2 fruit fly cellular contexts compared by ENCODE assay signal in the genomic region with DNA sequence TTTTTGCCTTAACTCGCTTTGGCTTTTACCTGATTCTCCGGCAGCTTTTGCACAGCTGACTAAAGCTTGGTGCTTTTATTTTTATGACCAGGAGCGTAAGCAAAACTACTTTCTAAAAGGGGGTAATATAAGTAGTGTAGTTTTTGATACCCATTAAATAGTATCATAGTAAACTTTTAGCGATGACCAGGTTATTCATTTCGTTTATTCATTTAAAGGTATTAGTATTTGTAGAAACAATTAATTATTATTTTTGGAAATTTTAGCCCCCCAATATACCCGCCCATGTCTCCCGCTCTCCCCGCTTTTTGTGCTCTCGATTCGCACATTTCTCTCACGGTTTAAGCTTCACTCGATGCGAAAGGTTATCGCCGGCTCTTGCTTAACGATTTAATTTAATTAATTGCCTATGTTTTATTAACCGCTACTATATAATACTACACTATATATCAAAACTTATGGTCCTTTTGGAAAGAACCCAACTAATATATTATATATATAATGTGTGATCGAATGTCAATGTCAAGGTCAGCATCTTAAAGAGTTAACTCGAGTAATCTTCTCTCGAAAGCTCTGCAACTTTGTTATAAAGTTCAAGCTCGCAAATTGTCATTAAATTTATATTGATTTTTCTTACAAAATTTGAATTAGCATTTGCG.
TF ChIP-seq lines count a peak whose summit lies in the region.

A gene (minus strand): TSS at position 61 of the 659 bp plus-strand sequence.

TF ChIP-seq in whole organism, embryonic, 481 proteins besides CTCF, POLR2A, EP300 and RAD21 (continued from another document and continues in another):
- TF ChIP-seq sim (GFP tag; IDR thresholded peaks at IDR 0.05; lab: Robert Waterston, UW) (peak; percentile 29; the same call in 1 of the 2 replicates), sens (GFP tag; lab: Kevin White, UChicago) (peak; percentile 90), CG8281 (tag; optimal IDR thresholded peaks at IDR 0.05; lab: Kevin White, UChicago) (peak; percentile 54), fd102C (GFP tag; optimal IDR thresholded peaks at IDR 0.05; lab: Kevin White, UChicago) (no peak), Sry-δ (GFP tag; optimal IDR thresholded peaks at IDR 0.05; lab: Kevin White, UChicago) (peak; percentile 26), vnd (GFP tag; IDR thresholded peaks at IDR 0.05; lab: Robert Waterston, UW; ENCODE audit: partially characterized antibody) (no peak), chif (GFP tag; optimal IDR thresholded peaks at IDR 0.05; lab: Kevin White, UChicago) (peak; percentile 57 to 58), vfl (GFP tag; optimal IDR thresholded peaks at IDR 0.05; lab: Kevin White, UChicago) (peak; percentile 82), rib (GFP tag; IDR thresholded peaks at IDR 0.05; lab: Robert Waterston, UW) (peak; percentile 84), CG15514 (GFP tag; optimal IDR thresholded peaks at IDR 0.05; lab: Kevin White, UChicago) (peak; percentile 85), pho (GFP tag; optimal IDR thresholded peaks at IDR 0.05; lab: Kevin White, UChicago) (peak; percentile 83), ken (GFP tag; IDR thresholded peaks at IDR 0.05; lab: Robert Waterston, UW) (peak; percentile 78), cg (GFP tag; optimal IDR thresholded peaks at IDR 0.05; lab: Kevin White, UChicago) (no peak), bigmax (GFP tag; optimal IDR thresholded peaks at IDR 0.05; lab: Kevin White, UChicago) (no peak), mirr (GFP tag; optimal IDR thresholded peaks at IDR 0.05; lab: Kevin White, UChicago) (peak; percentile 63), yki (optimal IDR thresholded peaks at IDR 0.05; lab: Kevin White, UChicago) (no peak), CG17802 (tag; optimal IDR thresholded peaks at IDR 0.05; lab: Kevin White, UChicago) (peak; percentile 7), CG3847 (GFP tag; IDR thresholded peaks at IDR 0.05; lab: Robert Waterston, UW) (peak; percentile 92), psq (GFP tag; optimal IDR thresholded peaks at IDR 0.05; lab: Kevin White, UChicago) (peak; percentile 51), CG14441 (GFP tag; IDR thresholded peaks at IDR 0.05; lab: Robert Waterston, UW) (peak; percentile 87), slbo (GFP tag; IDR thresholded peaks at IDR 0.05; lab: Robert Waterston, UW) (peak; percentile 94), CG4617 (GFP tag; optimal IDR thresholded peaks at IDR 0.05; lab: Kevin White, UChicago; ENCODE audit: borderline replicate concordance) (peak; percentile 25), CG7357 (GFP tag; IDR thresholded peaks at IDR 0.05; lab: Robert Waterston, UW) (peak; percentile 73), gsb-n (tag; optimal IDR thresholded peaks at IDR 0.05; lab: Kevin White, UChicago) (peak; percentile 29), CG8089 (GFP tag; optimal IDR thresholded peaks at IDR 0.05; lab: Kevin White, UChicago) (peak; percentile 2), ewg (GFP tag; optimal IDR thresholded peaks at IDR 0.05; lab: Kevin White, UChicago) (peak; percentile 66), tup (GFP tag; optimal IDR thresholded peaks at IDR 0.05; lab: Kevin White, UChicago) (peak; percentile 35), CG8290 (GFP tag; optimal IDR thresholded peaks at IDR 0.05; lab: Kevin White, UChicago) (peak; percentile 20), CG8290 (tag; optimal IDR thresholded peaks at IDR 0.05; lab: Kevin White, UChicago) (peak in 1 of 2 experiments; percentile 80), D19A (tag; optimal IDR thresholded peaks at IDR 0.05; lab: Kevin White, UChicago) (peak; percentile 79), CG10147 (GFP tag; optimal IDR thresholded peaks at IDR 0.05; lab: Kevin White, UChicago) (peak; percentile 91), CG16813 (GFP tag; IDR thresholded peaks at IDR 0.05; lab: Robert Waterston, UW; ENCODE audit: partially characterized antibody) (no peak), CG12071 (GFP tag; optimal IDR thresholded peaks at IDR 0.05; lab: Kevin White, UChicago) (peak; percentile 73), CG2712 (tag; optimal IDR thresholded peaks at IDR 0.05; lab: Kevin White, UChicago) (peak; percentile 80), CG4730 (GFP tag; IDR thresholded peaks at IDR 0.05; lab: Robert Waterston, UW) (peak; percentile 85), hbn (GFP tag; IDR thresholded peaks at IDR 0.05; lab: Robert Waterston, UW; ENCODE audit: partially characterized antibody) (no peak), Camta (GFP tag; optimal IDR thresholded peaks at IDR 0.05; lab: Kevin White, UChicago) (peak; percentile 58), sob (GFP tag; IDR thresholded peaks at IDR 0.05; lab: Robert Waterston, UW) (peak; percentile 94), D19B (GFP tag; optimal IDR thresholded peaks at IDR 0.05; lab: Kevin White, UChicago) (peak; percentile 86), CG6854 (GFP tag; optimal IDR thresholded peaks at IDR 0.05; lab: Kevin White, UChicago) (peak; percentile 88), CG10979 (tag; optimal IDR thresholded peaks at IDR 0.05; lab: Kevin White, UChicago) (peak; percentile 63), schlank (tag; optimal IDR thresholded peaks at IDR 0.05; lab: Kevin White, UChicago) (peak; percentile 76), CG8478 (optimal IDR thresholded peaks at IDR 0.05; lab: Kevin White, UChicago) (no peak), C15 (GFP tag; IDR thresholded peaks at IDR 0.05; lab: Robert Waterston, UW) (peak; percentile 79; the same call in 2 of the 3 replicates), CG7786 (GFP tag; optimal IDR thresholded peaks at IDR 0.05; lab: Kevin White, UChicago) (peak; percentile 81), gsb (GFP tag; IDR thresholded peaks at IDR 0.05; lab: Robert Waterston, UW) (peak; percentile 86), pb (GFP tag; optimal IDR thresholded peaks at IDR 0.05; lab: Kevin White, UChicago) (peak; percentile 25), Jarid2 (GFP tag; optimal IDR thresholded peaks at IDR 0.05; lab: Kevin White, UChicago) (peak; percentile 52), CG18262 (tag; optimal IDR thresholded peaks at IDR 0.05; lab: Kevin White, UChicago) (peak; percentile 75), Elba2 (GFP tag; optimal IDR thresholded peaks at IDR 0.05; lab: Kevin White, UChicago) (no peak), CG34224 (GFP tag; IDR thresholded peaks at IDR 0.05; lab: Robert Waterston, UW; ENCODE audit: partially characterized antibody) (no peak), gem (tag; optimal IDR thresholded peaks at IDR 0.05; lab: Kevin White, UChicago) (peak; percentile 93), Rx (GFP tag; IDR thresholded peaks at IDR 0.05; lab: Robert Waterston, UW) (peak; percentile 82), BEAF-32 (GFP tag; optimal IDR thresholded peaks at IDR 0.05; lab: Kevin White, UChicago) (no peak), HHEX (GFP tag; optimal IDR thresholded peaks at IDR 0.05; lab: Kevin White, UChicago) (peak; percentile 90), Sin3A (optimal IDR thresholded peaks at IDR 0.05; lab: Kevin White, UChicago) (no peak), ap (GFP tag; IDR thresholded peaks at IDR 0.05; lab: Robert Waterston, UW) (peak; percentile 80), Med (GFP tag; lab: Kevin White, UChicago) (peak; percentile 96), Atf-2 (GFP tag; optimal IDR thresholded peaks at IDR 0.05; lab: Kevin White, UChicago) (peak; percentile 37), wek (GFP tag; optimal IDR thresholded peaks at IDR 0.05; lab: Kevin White, UChicago) (peak; percentile 48), CG3995 (GFP tag; optimal IDR thresholded peaks at IDR 0.05; lab: Kevin White, UChicago) (peak; percentile 62)

TF ChIP-seq in whole organism, prepupa, 60 proteins besides CTCF, POLR2A, EP300 and RAD21 (continued from another document):
- peak; percentile 92 for TF ChIP-seq CG31627 (GFP tag; optimal IDR thresholded peaks at IDR 0.05; lab: Kevin White, UChicago)
- peak; percentile 82 for TF ChIP-seq Eip93F (GFP tag; optimal IDR thresholded peaks at IDR 0.05; lab: Kevin White, UChicago)
- peak; percentile 89 for TF ChIP-seq spab (GFP tag; optimal IDR thresholded peaks at IDR 0.05; lab: Kevin White, UChicago)
- peak; percentile 93 for TF ChIP-seq OdsH (GFP tag; optimal IDR thresholded peaks at IDR 0.05; lab: Kevin White, UChicago)
- peak; percentile 91 for TF ChIP-seq CG1621 (tag; optimal IDR thresholded peaks at IDR 0.05; lab: Kevin White, UChicago)
- TF ChIP-seq Met (GFP tag; optimal IDR thresholded peaks at IDR 0.05; lab: Kevin White, UChicago), result peak; percentile 96
- peak; percentile 76 to 85 for TF ChIP-seq salr (GFP tag; optimal IDR thresholded peaks at IDR 0.05; lab: Kevin White, UChicago)
- peak; percentile 93 for TF ChIP-seq CG32006 (GFP tag; optimal IDR thresholded peaks at IDR 0.05; lab: Kevin White, UChicago)
- peak; percentile 84 for TF ChIP-seq CG4318 (GFP tag; optimal IDR thresholded peaks at IDR 0.05; lab: Kevin White, UChicago)
- peak; percentile 92 for TF ChIP-seq CG8319 (GFP tag; optimal IDR thresholded peaks at IDR 0.05; lab: Kevin White, UChicago)
- peak; percentile 92 for TF ChIP-seq CG6808 (GFP tag; optimal IDR thresholded peaks at IDR 0.05; lab: Kevin White, UChicago)
- TF ChIP-seq Smox (GFP tag; optimal IDR thresholded peaks at IDR 0.05; lab: Kevin White, UChicago), result peak; percentile 95
